Worm (Caenorhabditis elegans) whole organism, L3 larva: ENCODE results near the gene F26D2.16.

Source experiments
- R02D3.7 ChIP-seq: fragments of 150-350 bp; optimal IDR thresholded peaks from 2 replicates; lab custom pipeline; 2014; ENCODE audit warnings: missing biosample characterization, missing genetic modification characterization
- ZK546.5 ChIP-seq: sonication (generic microtip); optimal IDR thresholded peaks from 2 replicates; lab custom pipeline; 2017; ENCODE audit warnings: missing biosample characterization, missing genetic modification characterization
- aly-2 ChIP-seq: fragments of 150-350 bp; optimal IDR thresholded peaks from 2 replicates; lab custom pipeline; 2014; ENCODE audit warnings: missing biosample characterization, missing genetic modification characterization
- ama-1 ChIP-seq: fragments of 150-350 bp; optimal IDR thresholded peaks from 2 replicates; lab custom pipeline; 2018
- ceh-16 ChIP-seq: sonication (generic microtip); optimal IDR thresholded peaks from 2 replicates; lab custom pipeline; 2017; ENCODE audit warnings: missing biosample characterization, missing genetic modification characterization
- ceh-28 ChIP-seq: fragments of 150-350 bp; optimal IDR thresholded peaks from 2 replicates; lab custom pipeline; 2014; ENCODE audit warnings: missing biosample characterization, missing genetic modification reagents, missing genetic modification characterization
- ceh-9 ChIP-seq: sonication (generic microtip); optimal IDR thresholded peaks from 2 replicates; lab custom pipeline; 2018; ENCODE audit warnings: missing biosample characterization, missing genetic modification characterization
- daf-12 ChIP-seq: fragments of 150-350 bp; optimal IDR thresholded peaks from 2 replicates; lab custom pipeline; 2014; ENCODE audit warnings: missing biosample characterization, missing genetic modification reagents, missing genetic modification characterization
- elt-1 ChIP-seq: fragments of 150-350 bp; optimal IDR thresholded peaks from 2 replicates; lab custom pipeline; 2014; ENCODE audit warnings: missing biosample characterization, missing genetic modification characterization
- elt-2 ChIP-seq: sonication (generic microtip); optimal IDR thresholded peaks from 2 replicates; lab custom pipeline; 2016; ENCODE audit warnings: missing genetic modification reagents, mild to moderate bottlenecking, missing genetic modification characterization, missing compliant biosample characterization
- elt-3 ChIP-seq, 3 experiments: fragments of 150-350 bp in 1 of 3; sonication (generic microtip) in 2 of 3; optimal IDR thresholded peaks; 2 replicates in 2 of 3; 4 replicates in 1 of 3; lab custom pipeline; 2014 to 2017; ENCODE audit warnings: missing biosample characterization in 3 of 3, missing genetic modification characterization in 3 of 3
- fkh-10 ChIP-seq: sonication (generic microtip); optimal IDR thresholded peaks from 2 replicates; lab custom pipeline; 2017; ENCODE audit warnings: missing biosample characterization, missing genetic modification reagents, missing genetic modification characterization
- fkh-2 ChIP-seq: fragments of 150-350 bp; optimal IDR thresholded peaks from 2 replicates; lab custom pipeline; 2014; ENCODE audit warnings: missing biosample characterization, missing genetic modification reagents, missing genetic modification characterization
- fos-1 ChIP-seq: fragments of 150-350 bp; optimal IDR thresholded peaks from 2 replicates; lab custom pipeline; 2014; ENCODE audit warnings: missing biosample characterization, missing genetic modification characterization
- hmg-11 ChIP-seq: sonication (generic microtip); optimal IDR thresholded peaks from 2 replicates; lab custom pipeline; 2016; ENCODE audit warnings: missing genetic modification characterization, missing compliant biosample characterization
- jun-1 ChIP-seq: fragments of 150-350 bp; optimal IDR thresholded peaks from 2 replicates; lab custom pipeline; 2014; ENCODE audit warnings: missing biosample characterization, missing genetic modification reagents, missing genetic modification characterization
- lin-15B ChIP-seq: fragments of 150-350 bp; optimal IDR thresholded peaks from 2 replicates; lab custom pipeline; 2014; ENCODE audit warnings: missing biosample characterization, missing genetic modification characterization
- mml-1 ChIP-seq: fragments of 150-350 bp; sonication (generic microtip); optimal IDR thresholded peaks from 3 replicates; lab custom pipeline; 2014; ENCODE audit warnings: missing biosample characterization, missing genetic modification characterization
- nhr-237 ChIP-seq: fragments of 150-350 bp; optimal IDR thresholded peaks from 2 replicates; lab custom pipeline; 2014; ENCODE audit warnings: missing biosample characterization, missing genetic modification characterization
- nhr-25 ChIP-seq: sonication (generic microtip); optimal IDR thresholded peaks from 2 replicates; lab custom pipeline; 2017; ENCODE audit warnings: missing biosample characterization, missing genetic modification characterization
- nhr-28 ChIP-seq: fragments of 150-350 bp; optimal IDR thresholded peaks from 2 replicates; lab custom pipeline; 2014; ENCODE audit warnings: missing biosample characterization, missing genetic modification characterization
- nhr-43 ChIP-seq: sonication (generic microtip); optimal IDR thresholded peaks from 2 replicates; lab custom pipeline; 2016; ENCODE audit warnings: mild to moderate bottlenecking, missing genetic modification characterization, missing compliant biosample characterization; ENCODE audit not compliant: poor library complexity, severe bottlenecking
- nhr-67 ChIP-seq: fragments of 150-350 bp; optimal IDR thresholded peaks from 2 replicates; lab custom pipeline; 2014; ENCODE audit warnings: missing biosample characterization, missing genetic modification characterization
- nhr-76 ChIP-seq: fragments of 150-350 bp; sonication (generic microtip); optimal IDR thresholded peaks from 5 replicates; lab custom pipeline; 2014; ENCODE audit warnings: missing biosample characterization, missing genetic modification characterization
- nhr-77 ChIP-seq: fragments of 150-350 bp; optimal IDR thresholded peaks from 2 replicates; lab custom pipeline; 2014; ENCODE audit warnings: missing biosample characterization, missing genetic modification characterization
- pha-4 ChIP-seq: fragments of 150-350 bp; optimal IDR thresholded peaks from 2 replicates; lab custom pipeline; 2014; ENCODE audit warnings: missing biosample characterization, missing genetic modification reagents, missing genetic modification characterization
- pqm-1 ChIP-seq: fragments of 150-350 bp; optimal IDR thresholded peaks from 2 replicates; lab custom pipeline; 2017; ENCODE audit warnings: missing biosample characterization, missing genetic modification characterization, inconsistent platforms
- snpc-4 ChIP-seq: fragments of 150-350 bp; optimal IDR thresholded peaks from 2 replicates; lab custom pipeline; 2014; ENCODE audit warnings: missing biosample characterization, missing genetic modification characterization
- tbx-2 ChIP-seq: sonication (generic microtip); optimal IDR thresholded peaks from 2 replicates; lab custom pipeline; 2016; ENCODE audit warnings: mild to moderate bottlenecking, missing genetic modification characterization, missing compliant biosample characterization
- unc-39 ChIP-seq: sonication (generic microtip); optimal IDR thresholded peaks from 4 replicates; lab custom pipeline; 2017; ENCODE audit warnings: missing biosample characterization, missing genetic modification characterization
- unc-62 ChIP-seq: fragments of 150-350 bp; sonication (generic microtip); optimal IDR thresholded peaks from 4 replicates; lab custom pipeline; 2014; ENCODE audit warnings: missing biosample characterization, missing genetic modification reagents, missing genetic modification characterization
- ztf-11 ChIP-seq: fragments of 150-350 bp; optimal IDR thresholded peaks from 2 replicates; lab custom pipeline; 2014; ENCODE audit warnings: missing biosample characterization, missing genetic modification characterization
- ztf-4 ChIP-seq: fragments of 150-350 bp; optimal IDR thresholded peaks from 2 replicates; lab custom pipeline; 2014; ENCODE audit warnings: missing biosample characterization, missing genetic modification characterization

F26D2.16 gene

ce11 chrV:16455065-16455464, 35.4 kb upstream of the F26D2.16 start, which contains the start of gene str-14:
Gene str-14 (minus strand): TSS chrV:16455165.
- no peak for TF ChIP-seq elt-1 (tag; lab: Kevin White, UChicago)
- no peak for TF ChIP-seq jun-1 (tag; lab: Kevin White, UChicago)
- no peak for TF ChIP-seq hmg-11 (tag; lab: Kevin White, UChicago)
- TF ChIP-seq fos-1, result no peak
- TF ChIP-seq ceh-28 (tag; lab: Kevin White, UChicago), result no peak
- no peak for TF ChIP-seq aly-2 (tag; lab: Kevin White, UChicago)
- no peak for TF ChIP-seq nhr-28 (tag; lab: Kevin White, UChicago)
- TF ChIP-seq snpc-4 (tag; lab: Kevin White, UChicago), result no peak
- TF ChIP-seq ceh-16 (tag; lab: Kevin White, UChicago), result no peak
- TF ChIP-seq ztf-4, result no peak
- no peak for TF ChIP-seq elt-3 (tag; optimal IDR thresholded peaks at IDR 0.05; lab: Kevin White, UChicago)
- no peak for TF ChIP-seq fkh-2 (tag; lab: Kevin White, UChicago)
- TF ChIP-seq nhr-76 (tag; lab: Kevin White, UChicago), result no peak
- no peak for TF ChIP-seq ZK546.5 (tag; lab: Kevin White, UChicago)
- no peak for TF ChIP-seq R02D3.7 (tag; lab: Kevin White, UChicago)
- no peak for TF ChIP-seq ama-1 (lab: Kevin White, UChicago)
- TF ChIP-seq pha-4 (tag; lab: Kevin White, UChicago), result no peak
- TF ChIP-seq nhr-237 (tag; lab: Kevin White, UChicago), result no peak
- TF ChIP-seq nhr-67 (tag; lab: Kevin White, UChicago), result no peak
- no peak for TF ChIP-seq nhr-25
- TF ChIP-seq, all 47 proteins: peak for 0

ce11 chrV:16447735-16448134, 28.1 kb upstream of the F26D2.16 start, which contains the start of gene T08G3.13:
Gene T08G3.13 (plus strand): TSS chrV:16448035.
- TF ChIP-seq fkh-10 (GFP tag; lab: Kevin White, UChicago), result no peak
- TF ChIP-seq nhr-77 (tag; lab: Kevin White, UChicago), result no peak
- no peak for TF ChIP-seq tbx-2
- TF ChIP-seq, all 47 proteins: peak for 0

ce11 chrV:16446191-16446590, 26.5 kb upstream of the F26D2.16 start:
- TF ChIP-seq tbx-2 (no peak), nhr-28 (tag; lab: Kevin White, UChicago) (no peak), ceh-16 (tag; lab: Kevin White, UChicago) (no peak), mml-1 (tag; lab: Kevin White, UChicago) (no peak), pqm-1 (tag; lab: Kevin White, UChicago) (no peak), unc-62 (GFP tag; lab: Kevin White, UChicago) (no peak)

ce11 chrV:16445676-16446075, 26.0 kb upstream of the F26D2.16 start, which contains the start of gene T08G3.6:
Gene T08G3.6 (plus strand): TSS chrV:16445976.
- TF ChIP-seq nhr-25 (no peak), nhr-76 (tag; lab: Kevin White, UChicago) (no peak)

ce11 chrV:16443626-16444025, 24.0 kb upstream of the F26D2.16 start, which contains the start of gene srh-141:
Gene srh-141 (plus strand): TSS chrV:16443926.
- TF ChIP-seq nhr-28 (tag; lab: Kevin White, UChicago) (no peak), mml-1 (tag; lab: Kevin White, UChicago) (no peak)

ce11 chrV:16437546-16437945, 17.9 kb upstream of the F26D2.16 start, which contains the start of gene F26D2.15:
Gene F26D2.15 (plus strand): TSS chrV:16437846.
- no peak for TF ChIP-seq daf-12
- TF ChIP-seq ztf-11 (tag; lab: Kevin White, UChicago), result no peak
- TF ChIP-seq ceh-9 (tag; lab: Kevin White, UChicago), result no peak
- TF ChIP-seq tbx-2, result no peak
- no peak for TF ChIP-seq fkh-10 (GFP tag; lab: Kevin White, UChicago)
- TF ChIP-seq pha-4 (tag; lab: Kevin White, UChicago), result no peak
- no peak for TF ChIP-seq fkh-2 (tag; lab: Kevin White, UChicago)
- TF ChIP-seq aly-2 (tag; lab: Kevin White, UChicago), result no peak
- TF ChIP-seq nhr-77 (tag; lab: Kevin White, UChicago), result no peak
- no peak for TF ChIP-seq nhr-76 (tag; lab: Kevin White, UChicago)
- no peak for TF ChIP-seq ceh-28 (tag; lab: Kevin White, UChicago)
- TF ChIP-seq unc-39 (tag; lab: Kevin White, UChicago), result no peak
- no peak for TF ChIP-seq lin-15B (tag; lab: Kevin White, UChicago)
- no peak for TF ChIP-seq hmg-11 (tag; lab: Kevin White, UChicago)
- TF ChIP-seq nhr-43 (tag; lab: Kevin White, UChicago), result no peak
- TF ChIP-seq elt-2 (tag; lab: Kevin White, UChicago), result no peak
- TF ChIP-seq ceh-16 (tag; lab: Kevin White, UChicago), result no peak
